Worm (Caenorhabditis elegans) whole organism, L3 larva: ENCODE data around the gene ZK632.10.

Experiments
- ama-1 ChIP-seq: fragments of 150-350 bp; optimal IDR thresholded peaks from 2 replicates; lab custom pipeline; 2018
- hmg-11 ChIP-seq: sonication (generic microtip); optimal IDR thresholded peaks from 2 replicates; lab custom pipeline; 2016; ENCODE audit warnings: missing genetic modification characterization, missing compliant biosample characterization
- lin-15B ChIP-seq: fragments of 150-350 bp; optimal IDR thresholded peaks from 2 replicates; lab custom pipeline; 2014; ENCODE audit warnings: missing biosample characterization, missing genetic modification characterization
- lin-39 ChIP-seq: fragments of 150-350 bp; optimal IDR thresholded peaks from 2 replicates; lab custom pipeline; 2018; ENCODE audit warnings: missing biosample characterization, missing genetic modification reagents, missing genetic modification characterization
- lsy-12 ChIP-seq: sonication (generic microtip); optimal IDR thresholded peaks from 2 replicates; lab custom pipeline; 2016; ENCODE audit warnings: mild to moderate bottlenecking, missing genetic modification characterization, missing compliant biosample characterization
- nhr-25 ChIP-seq: sonication (generic microtip); optimal IDR thresholded peaks from 2 replicates; lab custom pipeline; 2017; ENCODE audit warnings: missing biosample characterization, missing genetic modification characterization
- nhr-77 ChIP-seq: fragments of 150-350 bp; optimal IDR thresholded peaks from 2 replicates; lab custom pipeline; 2014; ENCODE audit warnings: missing biosample characterization, missing genetic modification characterization
- sea-2 ChIP-seq: fragments of 150-350 bp; sonication (generic microtip); optimal IDR thresholded peaks from 4 replicates; lab custom pipeline; 2014; ENCODE audit warnings: missing biosample characterization, missing genetic modification reagents, missing genetic modification characterization
- snpc-4 ChIP-seq: fragments of 150-350 bp; optimal IDR thresholded peaks from 2 replicates; lab custom pipeline; 2014; ENCODE audit warnings: missing biosample characterization, missing genetic modification characterization
- unc-62 ChIP-seq: fragments of 150-350 bp; sonication (generic microtip); optimal IDR thresholded peaks from 4 replicates; lab custom pipeline; 2014; ENCODE audit warnings: missing biosample characterization, missing genetic modification reagents, missing genetic modification characterization

DNA sequence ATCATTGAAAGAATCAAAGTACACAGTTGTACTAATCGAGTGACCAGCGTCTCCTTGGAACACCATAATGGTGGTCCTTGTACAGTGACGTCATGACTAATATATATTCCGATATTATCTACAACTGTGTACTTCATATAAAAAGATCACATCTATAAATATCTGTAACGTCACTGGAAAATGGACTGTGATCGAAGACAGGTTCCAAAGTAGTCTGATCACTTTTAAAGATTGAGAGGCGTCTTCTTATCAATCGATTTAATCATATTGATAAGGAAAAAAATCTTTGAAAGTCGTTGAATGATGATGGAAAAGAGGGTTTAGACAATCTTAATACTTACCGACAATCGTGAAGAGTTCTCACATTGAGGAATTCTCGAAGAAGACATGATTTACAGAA lies 30.5 kb upstream of the ZK632.10 start:
- TF ChIP-seq snpc-4 (tag; lab: Kevin White, UChicago) (no peak), nhr-77 (tag; lab: Kevin White, UChicago) (no peak), unc-62 (no peak), nhr-25 (no peak), hmg-11 (tag; lab: Kevin White, UChicago) (no peak), lin-39 (tag; lab: Kevin White, UChicago) (no peak), lin-15B (no peak), lsy-12 (tag; lab: Kevin White, UChicago) (no peak), sea-2 (GFP tag; lab: Kevin White, UChicago) (no peak), ama-1 (no peak)
